Fruit fly (Drosophila melanogaster): ENCODE data around the gene CG15601.

Gene CG15601

dm6 chrX:15697581-15698208, 12.8 kb upstream of the CG15601 start (continued):
- TF ChIP-seq CG1529 (GFP tag; optimal IDR thresholded peaks at IDR 0.05) (peak; percentile 72), CG12942 (GFP tag; optimal IDR thresholded peaks at IDR 0.05) (peak; percentile 85), CG16779 (GFP tag; IDR thresholded peaks at IDR 0.05) (peak; percentile 90), lilli (GFP tag; optimal IDR thresholded peaks at IDR 0.05) (peak; percentile 86), corto (GFP tag; optimal IDR thresholded peaks at IDR 0.05) (peak; percentile 46), Sry-δ (GFP tag; optimal IDR thresholded peaks at IDR 0.05) (peak; percentile 10), C15 (GFP tag; IDR thresholded peaks at IDR 0.05) (peak; percentile 90), CG30403 (GFP tag; optimal IDR thresholded peaks at IDR 0.05) (peak; percentile 95), CG2889 (GFP tag; IDR thresholded peaks at IDR 0.05) (peak; percentile 82; the same call in 2 of the 3 replicates), Sox100B (GFP tag; optimal IDR thresholded peaks at IDR 0.05) (peak; percentile 84), CG18619 (GFP tag; optimal IDR thresholded peaks at IDR 0.05) (peak; percentile 87), ttk (GFP tag; IDR thresholded peaks at IDR 0.05) (peak; percentile 92), Ada2b (GFP tag; IDR thresholded peaks at IDR 0.05) (peak; percentile 96), Max (GFP tag; optimal IDR thresholded peaks at IDR 0.05) (peak; percentile 84), Bgb (GFP tag; IDR thresholded peaks at IDR 0.05; ENCODE audit: partially characterized antibody) (peak; percentile 19; the same call in 1 of the 2 replicates), CG8944 (GFP tag; optimal IDR thresholded peaks at IDR 0.05) (peak; percentile 14), kah (GFP tag; optimal IDR thresholded peaks at IDR 0.05) (peak; percentile 67), CG32772 (GFP tag; IDR thresholded peaks at IDR 0.05) (peak; percentile 93), NFAT (GFP tag; IDR thresholded peaks at IDR 0.05) (peak; percentile 92), sima (GFP tag; optimal IDR thresholded peaks at IDR 0.05) (no peak), wdn (GFP tag; IDR thresholded peaks at IDR 0.05) (peak; percentile 87), CG1024 (GFP tag; IDR thresholded peaks at IDR 0.05) (peak; percentile 85), CG11398 (GFP tag; optimal IDR thresholded peaks at IDR 0.05) (no peak), caup (GFP tag; optimal IDR thresholded peaks at IDR 0.05; ENCODE audit: severe bottlenecking) (peak; percentile 94), pan (optimal IDR thresholded peaks at IDR 0.05) (no peak), pan (GFP tag; optimal IDR thresholded peaks at IDR 0.05 in 1 of 2, IDR thresholded peaks at IDR 0.05 in 1 of 2) (peak in 1 of 2 experiments; percentile 96), abd-A (tag; optimal IDR thresholded peaks at IDR 0.05) (no peak), CG10959 (GFP tag; IDR thresholded peaks at IDR 0.05) (peak; percentile 91), Nf-YA (GFP tag; IDR thresholded peaks at IDR 0.05) (peak; percentile 81), Hr39 (optimal IDR thresholded peaks at IDR 0.05) (no peak), CG8765 (GFP tag; IDR thresholded peaks at IDR 0.05) (peak; percentile 90), CG17186 (GFP tag; optimal IDR thresholded peaks at IDR 0.05) (peak; percentile 78), Awh (GFP tag; IDR thresholded peaks at IDR 0.05) (peak; percentile 81), bcd (GFP tag; optimal IDR thresholded peaks at IDR 0.05) (peak; percentile 95), ro (GFP tag; IDR thresholded peaks at IDR 0.05) (peak; percentile 77), eyg (GFP tag; optimal IDR thresholded peaks at IDR 0.05) (no peak), Oli (tag; optimal IDR thresholded peaks at IDR 0.05) (peak; percentile 90), onecut (GFP tag; IDR thresholded peaks at IDR 0.05) (peak; percentile 76), ara (GFP tag; IDR thresholded peaks at IDR 0.05) (peak; percentile 90), grau (tag; optimal IDR thresholded peaks at IDR 0.05) (peak; percentile 92), Optix (GFP tag; IDR thresholded peaks at IDR 0.05) (peak; percentile 87), CG6654 (GFP tag; optimal IDR thresholded peaks at IDR 0.05) (peak; percentile 77), mam (GFP tag; optimal IDR thresholded peaks at IDR 0.05) (peak; percentile 61), crc (GFP tag; optimal IDR thresholded peaks at IDR 0.05) (no peak), dati (GFP tag; IDR thresholded peaks at IDR 0.05) (peak; percentile 71), HLH54F (GFP tag; optimal IDR thresholded peaks at IDR 0.05) (peak; percentile 45), Lpt (GFP tag; optimal IDR thresholded peaks at IDR 0.05) (no peak), HLHmδ (GFP tag; optimal IDR thresholded peaks at IDR 0.05) (no peak), CG4820 (GFP tag; optimal IDR thresholded peaks at IDR 0.05) (peak; percentile 89), oc (tag; optimal IDR thresholded peaks at IDR 0.05) (peak; percentile 70), Abd-B (GFP tag; optimal IDR thresholded peaks at IDR 0.05) (peak; percentile 89), ind (GFP tag; optimal IDR thresholded peaks at IDR 0.05) (peak; percentile 94)

Data from whole organism, embryonic.